Fruit fly (Drosophila melanogaster): ENCODE results near the gene Tim9a.

Gene Tim9a

DNA sequence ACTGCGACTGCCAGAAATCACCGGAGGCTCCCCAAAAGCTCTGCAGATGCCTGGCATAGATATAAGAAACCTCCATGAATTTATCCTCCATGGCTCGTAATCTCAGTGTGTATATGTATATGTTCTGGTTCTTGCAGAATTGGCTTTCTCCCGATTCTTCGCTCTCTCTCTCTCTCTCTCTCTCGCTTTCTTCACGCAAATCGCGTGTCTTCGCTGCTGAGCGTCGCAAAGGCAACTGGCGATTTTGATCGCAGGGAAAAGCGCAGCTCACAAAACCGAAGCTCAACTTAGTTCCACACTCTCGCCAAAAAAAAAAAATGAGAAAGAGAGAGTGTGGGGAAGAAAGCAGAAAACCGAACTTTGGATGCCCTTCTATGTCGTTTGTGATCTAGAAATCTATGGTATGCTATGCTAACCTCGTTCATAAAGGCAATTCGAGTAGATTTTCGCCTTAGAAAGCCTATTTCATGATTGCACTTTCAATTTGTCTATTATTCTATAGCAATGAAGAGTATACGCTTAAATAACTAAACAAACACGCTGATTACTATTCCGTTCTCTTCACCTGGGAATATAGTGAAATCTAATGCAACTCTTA is 26.5 kb downstream of the Tim9a start (continued):
- TF ChIP-seq CG6276 (GFP tag; optimal IDR thresholded peaks at IDR 0.05): no peak
- no peak for TF ChIP-seq CG9139 (GFP tag; optimal IDR thresholded peaks at IDR 0.05)
- no peak for TF ChIP-seq Smox (GFP tag; optimal IDR thresholded peaks at IDR 0.05)
- TF ChIP-seq fkh (GFP tag; optimal IDR thresholded peaks at IDR 0.05): no peak
- no peak for TF ChIP-seq Hr4 (GFP tag; optimal IDR thresholded peaks at IDR 0.05)
- TF ChIP-seq CG6808 (GFP tag; optimal IDR thresholded peaks at IDR 0.05): no peak
- TF ChIP-seq fd59A (GFP tag; optimal IDR thresholded peaks at IDR 0.05): no peak
- peak in 1 of 2 experiments; percentile 32 for TF ChIP-seq salr (GFP tag; optimal IDR thresholded peaks at IDR 0.05)
- no peak for TF ChIP-seq Hr38 (GFP tag; optimal IDR thresholded peaks at IDR 0.05)
- TF ChIP-seq vri (GFP tag; optimal IDR thresholded peaks at IDR 0.05): no peak
- no peak for TF ChIP-seq CG8632 (GFP tag; optimal IDR thresholded peaks at IDR 0.05)
- TF ChIP-seq Ets21C (GFP tag; optimal IDR thresholded peaks at IDR 0.05): no peak
- TF ChIP-seq CG8119 (GFP tag; IDR thresholded peaks at IDR 0.05): no peak

DNA sequence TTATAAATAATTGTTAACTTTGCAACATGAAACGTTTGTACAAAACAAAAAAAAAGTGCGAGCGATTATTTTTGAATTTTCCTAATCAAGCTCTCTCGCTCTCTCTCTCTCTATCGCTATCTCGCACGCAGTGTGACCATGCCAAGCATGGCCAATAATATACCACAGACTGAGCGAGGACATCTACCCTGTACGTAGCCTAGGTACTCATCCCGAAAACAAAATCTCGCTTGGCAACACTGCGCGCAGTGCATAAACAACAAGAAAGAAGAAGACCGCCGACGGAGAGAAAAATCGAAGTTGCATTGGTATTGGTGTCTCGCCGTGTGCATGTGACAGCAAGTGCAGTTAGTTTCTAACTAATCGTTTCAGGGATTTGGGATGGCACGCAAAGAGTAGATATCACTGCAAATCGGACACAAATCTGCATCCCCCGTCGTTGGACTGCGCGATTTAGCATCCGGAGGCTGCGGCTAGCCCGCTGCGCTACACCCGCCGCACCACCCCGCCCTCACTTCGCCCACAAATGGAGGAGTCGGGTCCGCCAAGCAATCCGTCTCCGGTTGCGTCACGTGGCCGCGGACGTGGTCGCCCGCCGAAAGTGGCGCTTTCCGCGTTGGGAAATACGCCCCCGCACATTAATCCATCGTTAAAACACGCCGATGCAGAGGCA is 28.1 kb downstream of the Tim9a start, which contains the start of the genes CG1998 and Set2:
TSS of gene CG1998 (minus strand) at position 134 of the 673 bp plus-strand sequence.
TSS of gene Set2 (plus strand) at position 302 of the 673 bp plus-strand sequence.
- TF ChIP-seq Eip93F (GFP tag; optimal IDR thresholded peaks at IDR 0.05) (no peak), fd85E (GFP tag; optimal IDR thresholded peaks at IDR 0.05) (no peak), CG16779 (tag; optimal IDR thresholded peaks at IDR 0.05) (no peak), OdsH (GFP tag; optimal IDR thresholded peaks at IDR 0.05) (no peak), net (GFP tag; optimal IDR thresholded peaks at IDR 0.05) (no peak), svp (GFP tag) (no peak), CG11762 (GFP tag; optimal IDR thresholded peaks at IDR 0.05; ENCODE audit: insufficient read depth) (no peak), esn (GFP tag; optimal IDR thresholded peaks at IDR 0.05) (no peak), CG1621 (tag; optimal IDR thresholded peaks at IDR 0.05) (peak; percentile 59), CG8119 (GFP tag; IDR thresholded peaks at IDR 0.05) (0 out of 3 replicates have a peak, but pooled peaks have one; percentile 12), Eip78C (GFP tag) (peak; percentile 29), CG6276 (GFP tag; optimal IDR thresholded peaks at IDR 0.05) (no peak), dsx (GFP tag; optimal IDR thresholded peaks at IDR 0.05; ENCODE audit: poor library complexity, severe bottlenecking) (no peak), Smox (GFP tag; optimal IDR thresholded peaks at IDR 0.05) (no peak), CG34406 (GFP tag; optimal IDR thresholded peaks at IDR 0.05) (no peak), salr (GFP tag; optimal IDR thresholded peaks at IDR 0.05) (no peak)

DNA sequence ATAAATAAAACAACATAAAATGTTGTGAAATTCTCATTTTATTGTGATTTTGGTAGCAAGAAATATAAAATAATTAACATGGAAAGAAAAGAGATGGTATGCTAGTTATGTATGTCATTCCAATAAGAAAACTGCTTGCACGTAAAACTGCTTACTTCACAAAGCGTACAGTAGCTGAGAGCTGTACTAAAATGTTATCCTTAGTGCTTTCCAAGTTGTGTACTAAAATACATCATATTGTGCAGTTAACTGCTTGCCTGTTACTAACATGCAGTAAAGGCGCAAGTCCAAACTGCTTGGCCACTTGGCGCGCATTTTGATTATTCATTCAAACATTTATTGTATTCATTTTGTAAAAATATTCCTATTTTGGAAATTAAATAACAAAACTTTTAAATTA is 36.0 kb downstream of the Tim9a start:
- peak; percentile 97 for TF ChIP-seq CG6854 (GFP tag; optimal IDR thresholded peaks at IDR 0.05)
- TF ChIP-seq svp (GFP tag): no peak

DNA sequence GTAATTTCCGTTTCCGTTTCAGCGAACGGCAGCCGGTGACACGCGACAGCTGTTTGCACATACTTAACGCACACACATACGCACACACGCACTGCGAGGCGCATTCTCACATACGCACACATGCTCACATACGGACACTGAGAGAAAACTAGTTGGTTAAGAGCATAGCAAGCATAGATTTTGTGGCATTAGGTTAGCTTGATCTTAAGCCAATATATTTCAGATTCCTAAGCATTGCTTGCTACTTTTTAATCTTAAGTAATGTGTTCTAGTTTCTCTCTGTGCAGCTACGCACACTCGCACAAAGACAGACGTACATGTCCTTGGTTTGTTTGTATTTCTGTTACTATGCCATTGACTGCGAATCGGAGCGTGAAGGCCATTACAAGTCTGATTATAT is 49.1 kb downstream of the Tim9a start:
- TF ChIP-seq net (GFP tag; optimal IDR thresholded peaks at IDR 0.05) (no peak), CG6808 (GFP tag; optimal IDR thresholded peaks at IDR 0.05) (no peak), CG15336 (GFP tag; IDR thresholded peaks at IDR 0.05) (no peak), Lpt (GFP tag; optimal IDR thresholded peaks at IDR 0.05) (no peak), Sox102F (GFP tag; optimal IDR thresholded peaks at IDR 0.05) (no peak), Sox15 (GFP tag; optimal IDR thresholded peaks at IDR 0.05) (no peak), CG10631 (GFP tag; optimal IDR thresholded peaks at IDR 0.05) (no peak), Sox14 (GFP tag; optimal IDR thresholded peaks at IDR 0.05) (no peak), Gug (GFP tag; IDR thresholded peaks at IDR 0.05) (no peak), fd59A (GFP tag; optimal IDR thresholded peaks at IDR 0.05) (no peak), CG32006 (GFP tag; optimal IDR thresholded peaks at IDR 0.05) (no peak), CG6276 (GFP tag; optimal IDR thresholded peaks at IDR 0.05) (no peak), ss (GFP tag; optimal IDR thresholded peaks at IDR 0.05) (no peak), Hr4 (GFP tag; optimal IDR thresholded peaks at IDR 0.05) (no peak), Hr38 (GFP tag; optimal IDR thresholded peaks at IDR 0.05) (no peak)
